Fruit fly (Drosophila melanogaster): ENCODE measurements around the gene grp.

Gene grp

dm6 chr2L:16715841-16716701 is 36.2 kb downstream of the grp start, which contains the start of the genes Cyt-c-d and CG31808 (continued):
- TF ChIP-seq D19A (tag; optimal IDR thresholded peaks at IDR 0.05) (peak; percentile 94), Dbx (GFP tag; IDR thresholded peaks at IDR 0.05) (peak; percentile 90), tin (GFP tag; optimal IDR thresholded peaks at IDR 0.05) (peak; percentile 95), jing (GFP tag; optimal IDR thresholded peaks at IDR 0.05) (peak; percentile 94), CG7786 (GFP tag; optimal IDR thresholded peaks at IDR 0.05) (peak; percentile 89), CG9609 (GFP tag; optimal IDR thresholded peaks at IDR 0.05) (peak; percentile 88), unpg (GFP tag; optimal IDR thresholded peaks at IDR 0.05) (peak; percentile 98), Rx (GFP tag; IDR thresholded peaks at IDR 0.05) (peak; percentile 94), CG15601 (tag; optimal IDR thresholded peaks at IDR 0.05) (peak; percentile 96), CG10267 (tag; optimal IDR thresholded peaks at IDR 0.05) (peak; percentile 91), CG7745 (tag; optimal IDR thresholded peaks at IDR 0.05) (peak; percentile 59), Sox100B (GFP tag; optimal IDR thresholded peaks at IDR 0.05) (peak; percentile 96), pfk (GFP tag; optimal IDR thresholded peaks at IDR 0.05) (peak; percentile 39), CG30403 (GFP tag; optimal IDR thresholded peaks at IDR 0.05) (peak; percentile 98), usp (GFP tag; optimal IDR thresholded peaks at IDR 0.05) (no peak), ind (GFP tag; optimal IDR thresholded peaks at IDR 0.05) (peak; percentile 95), dpn (GFP tag; optimal IDR thresholded peaks at IDR 0.05) (peak; percentile 95 to 97), CG12659 (GFP tag; optimal IDR thresholded peaks at IDR 0.05) (peak; percentile 97)

dm6 chr2L:16716771-16717170 is 36.9 kb downstream of the grp start:
- no peak for TF ChIP-seq ac (GFP tag; optimal IDR thresholded peaks at IDR 0.05)
- TF ChIP-seq CG10431 (GFP tag; optimal IDR thresholded peaks at IDR 0.05), result no peak
- TF ChIP-seq MESR4 (GFP tag; optimal IDR thresholded peaks at IDR 0.05), result no peak
- TF ChIP-seq Chrac-16 (GFP tag; optimal IDR thresholded peaks at IDR 0.05), result no peak
- no peak for TF ChIP-seq CG16815 (GFP tag; optimal IDR thresholded peaks at IDR 0.05)
- no peak for TF ChIP-seq vvl (GFP tag; IDR thresholded peaks at IDR 0.05)
- no peak for TF ChIP-seq CG10543 (GFP tag; optimal IDR thresholded peaks at IDR 0.05)
- no peak for TF ChIP-seq lbe (GFP tag; optimal IDR thresholded peaks at IDR 0.05)
- no peak; the same call in 1 of the 2 replicates for TF ChIP-seq E2f1 (GFP tag; IDR thresholded peaks at IDR 0.05)
- no peak for TF ChIP-seq CG15073 (GFP tag; optimal IDR thresholded peaks at IDR 0.05)
- peak; percentile 30 for TF ChIP-seq CG13296 (GFP tag; optimal IDR thresholded peaks at IDR 0.05)
- TF ChIP-seq abd-A (tag; optimal IDR thresholded peaks at IDR 0.05), result peak; percentile 67
- TF ChIP-seq tgo (GFP tag; IDR thresholded peaks at IDR 0.05), result no peak
- no peak for TF ChIP-seq CG7556 (GFP tag; optimal IDR thresholded peaks at IDR 0.05)
- TF ChIP-seq CG18599 (GFP tag; optimal IDR thresholded peaks at IDR 0.05), result peak; percentile 72
- TF ChIP-seq CG32532 (GFP tag; IDR thresholded peaks at IDR 0.05), result peak; percentile 21; the same call in 1 of the 2 replicates
- TF ChIP-seq CG17912 (GFP tag; optimal IDR thresholded peaks at IDR 0.05), result no peak
- no peak for TF ChIP-seq CG6654 (GFP tag; optimal IDR thresholded peaks at IDR 0.05)
- TF ChIP-seq HHEX (GFP tag; optimal IDR thresholded peaks at IDR 0.05), result no peak
- peak; percentile 51 for TF ChIP-seq phol (tag; optimal IDR thresholded peaks at IDR 0.05)
- TF ChIP-seq CG12104 (GFP tag; optimal IDR thresholded peaks at IDR 0.05), result no peak
- TF ChIP-seq kah (GFP tag; optimal IDR thresholded peaks at IDR 0.05), result no peak
- TF ChIP-seq nerfin-2 (GFP tag; IDR thresholded peaks at IDR 0.05; ENCODE audit: partially characterized antibody), result no peak
- no peak for TF ChIP-seq Adf1 (GFP tag; IDR thresholded peaks at IDR 0.05)
- TF ChIP-seq CG2199 (GFP tag; IDR thresholded peaks at IDR 0.05), result no peak
- no peak for TF ChIP-seq Atf-2 (GFP tag; optimal IDR thresholded peaks at IDR 0.05)
- TF ChIP-seq so (GFP tag; IDR thresholded peaks at IDR 0.05), result no peak
- TF ChIP-seq CG6765 (GFP tag; optimal IDR thresholded peaks at IDR 0.05), result no peak
- TF ChIP-seq CG10959 (GFP tag; IDR thresholded peaks at IDR 0.05), result no peak
- TF ChIP-seq pros (GFP tag; optimal IDR thresholded peaks at IDR 0.05), result no peak
- no peak for TF ChIP-seq Hsf (GFP tag; optimal IDR thresholded peaks at IDR 0.05)
